Fruit fly (Drosophila melanogaster): Measurements from ENCODE around the gene tal-2A.

tal-2A gene

DNA sequence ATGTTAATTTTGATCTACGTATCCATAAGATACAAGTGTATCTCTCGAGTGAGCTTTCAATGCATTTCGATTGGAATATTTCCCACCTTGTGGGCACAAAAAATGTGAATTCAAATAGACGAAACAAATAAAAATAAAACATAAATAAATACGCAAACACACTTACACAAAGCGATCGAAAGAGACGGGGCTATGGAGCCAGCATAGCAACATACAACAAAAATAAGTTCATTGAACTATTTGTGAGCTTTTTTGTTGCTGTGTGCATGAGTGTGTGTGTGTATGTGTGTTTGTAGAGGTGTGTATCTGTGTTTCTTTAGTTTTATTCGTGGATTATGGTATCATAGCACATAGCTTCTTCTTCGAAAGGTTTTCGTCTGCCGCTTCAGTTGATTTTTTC is 7.6 kb downstream of the tal-2A start (continued):
- TF ChIP-seq CG9727 (GFP tag; optimal IDR thresholded peaks at IDR 0.05) (peak; percentile 31), CG10321 (GFP tag; IDR thresholded peaks at IDR 0.05) (no peak), sqz (GFP tag; optimal IDR thresholded peaks at IDR 0.05) (no peak), CG12942 (GFP tag; optimal IDR thresholded peaks at IDR 0.05) (no peak), CG33557 (GFP tag; optimal IDR thresholded peaks at IDR 0.05) (peak; percentile 7), CG9817 (tag; optimal IDR thresholded peaks at IDR 0.05) (no peak), CG11560 (tag; IDR thresholded peaks at IDR 0.05) (no peak), NC2β (GFP tag; optimal IDR thresholded peaks at IDR 0.05) (no peak), Aef1 (GFP tag; IDR thresholded peaks at IDR 0.05) (0 out of 3 replicates have a peak, but pooled peaks have one; percentile 16), pan (optimal IDR thresholded peaks at IDR 0.05) (no peak), pan (GFP tag; optimal IDR thresholded peaks at IDR 0.05 in 1 of 2, IDR thresholded peaks at IDR 0.05 in 1 of 2) (no peak), ro (GFP tag; IDR thresholded peaks at IDR 0.05) (no peak), da (GFP tag; optimal IDR thresholded peaks at IDR 0.05) (no peak), CG6854 (GFP tag; optimal IDR thresholded peaks at IDR 0.05) (no peak), CG6765 (GFP tag; optimal IDR thresholded peaks at IDR 0.05) (no peak), CG15514 (GFP tag; optimal IDR thresholded peaks at IDR 0.05) (no peak), sisA (GFP tag; IDR thresholded peaks at IDR 0.05) (no peak), CG15073 (GFP tag; optimal IDR thresholded peaks at IDR 0.05) (no peak), CG18764 (GFP tag; optimal IDR thresholded peaks at IDR 0.05) (no peak), Stat92E (GFP tag; optimal IDR thresholded peaks at IDR 0.05) (peak in 1 of 3 experiments; percentile 54), bab2 (GFP tag; optimal IDR thresholded peaks at IDR 0.05) (no peak), seq (GFP tag; IDR thresholded peaks at IDR 0.05) (no peak), YL-1 (GFP tag; optimal IDR thresholded peaks at IDR 0.05) (no peak), CG31388 (GFP tag; optimal IDR thresholded peaks at IDR 0.05) (no peak), az2 (GFP tag; optimal IDR thresholded peaks at IDR 0.05) (no peak), CG32767 (GFP tag; IDR thresholded peaks at IDR 0.05) (peak; percentile 10; the same call in 1 of the 2 replicates), CG4404 (GFP tag; IDR thresholded peaks at IDR 0.05) (no peak), CG16813 (GFP tag; IDR thresholded peaks at IDR 0.05; ENCODE audit: partially characterized antibody) (no peak), CG14710 (tag; optimal IDR thresholded peaks at IDR 0.05) (no peak), gfzf (GFP tag; optimal IDR thresholded peaks at IDR 0.05) (no peak), ab (GFP tag; optimal IDR thresholded peaks at IDR 0.05) (no peak), CG13123 (GFP tag; optimal IDR thresholded peaks at IDR 0.05) (no peak), schlank (tag; optimal IDR thresholded peaks at IDR 0.05) (no peak), PHDP (tag; optimal IDR thresholded peaks at IDR 0.05) (peak; percentile 18), CG4328 (GFP tag; optimal IDR thresholded peaks at IDR 0.05) (no peak), Asciz (GFP tag; optimal IDR thresholded peaks at IDR 0.05) (peak; percentile 57), CG1529 (GFP tag; optimal IDR thresholded peaks at IDR 0.05) (no peak), CG17912 (GFP tag; optimal IDR thresholded peaks at IDR 0.05) (no peak), CG9215 (GFP tag; IDR thresholded peaks at IDR 0.05) (no peak), hbn (GFP tag; IDR thresholded peaks at IDR 0.05; ENCODE audit: partially characterized antibody) (no peak), CG31441 (GFP tag; IDR thresholded peaks at IDR 0.05) (0 out of 2 replicates have a peak, but pooled peaks have one; percentile 13), CG12659 (GFP tag; optimal IDR thresholded peaks at IDR 0.05) (no peak), CG6654 (GFP tag; optimal IDR thresholded peaks at IDR 0.05) (no peak), Hr78 (GFP tag; optimal IDR thresholded peaks at IDR 0.05) (peak in 1 of 2 experiments; percentile 27), Hand (GFP tag; optimal IDR thresholded peaks at IDR 0.05) (no peak), CG10543 (GFP tag; optimal IDR thresholded peaks at IDR 0.05) (no peak), Kr (GFP tag; optimal IDR thresholded peaks at IDR 0.05) (no peak), danr (GFP tag; IDR thresholded peaks at IDR 0.05) (no peak), CG10274 (GFP tag; optimal IDR thresholded peaks at IDR 0.05) (no peak), Awh (GFP tag; IDR thresholded peaks at IDR 0.05) (no peak), CG17186 (GFP tag; optimal IDR thresholded peaks at IDR 0.05) (no peak)

Data from whole organism, embryonic.